Fruit fly (Drosophila melanogaster) whole organism, pupa: ENCODE data around the gene salt.

ENCODE experiments used
- CG10348 ChIP-seq: fragments of 200-800 bp; sonication (Bioruptor generic); IDR thresholded peaks from 2 replicates; pipeline ENCODE4 v1.3.6; 2022; ENCODE audit warnings: missing biosample characterization, missing genetic modification characterization
- CG12605 ChIP-seq: fragments of 200-800 bp; sonication (Bioruptor generic); IDR thresholded peaks from 2 replicates; pipeline ENCODE4 v1.3.6; 2022; ENCODE audit warnings: missing biosample characterization, missing genetic modification characterization
- CG13204 ChIP-seq: fragments of 200-800 bp; sonication (Bioruptor generic); optimal IDR thresholded peaks from 2 replicates; lab custom pipeline; 2018; ENCODE audit warnings: missing biosample characterization, mild to moderate bottlenecking, missing genetic modification characterization, moderate library complexity
- CG14655 ChIP-seq: fragments of 200-800 bp; sonication (Bioruptor generic); optimal IDR thresholded peaks from 3 replicates; lab custom pipeline; 2017; ENCODE audit warnings: mild to moderate bottlenecking, missing biosample characterization, missing genetic modification reagents, missing genetic modification characterization
- CG15710 ChIP-seq: fragments of 200-800 bp; sonication (Bioruptor generic); optimal IDR thresholded peaks from 2 replicates; lab custom pipeline; 2018; ENCODE audit warnings: missing biosample characterization, mild to moderate bottlenecking, missing genetic modification characterization, moderate library complexity
- CG17806 ChIP-seq: fragments of 200-800 bp; sonication (Bioruptor generic); optimal IDR thresholded peaks from 2 replicates; lab custom pipeline; 2018; ENCODE audit warnings: missing biosample characterization, mild to moderate bottlenecking, missing genetic modification characterization, moderate library complexity
- CG32121 ChIP-seq: fragments of 200-800 bp; sonication (Bioruptor generic); IDR thresholded peaks from 2 replicates; pipeline ENCODE4 v1.3.6; 2022; ENCODE audit warnings: missing biosample characterization, missing genetic modification characterization
- CG34367 ChIP-seq: fragments of 200-800 bp; sonication (Bioruptor generic); optimal IDR thresholded peaks from 2 replicates; lab custom pipeline; 2018; ENCODE audit warnings: missing biosample characterization, mild to moderate bottlenecking, missing genetic modification characterization
- CG4496 ChIP-seq: fragments of 200-800 bp; sonication (Bioruptor generic); IDR thresholded peaks from 3 replicates; pipeline ENCODE4 v1.3.6; 2022; ENCODE audit warnings: missing biosample characterization, missing genetic modification characterization
- CG8159 ChIP-seq: fragments of 200-800 bp; sonication (Bioruptor generic); optimal IDR thresholded peaks from 3 replicates; lab custom pipeline; 2018; ENCODE audit warnings: missing biosample characterization, mild to moderate bottlenecking, missing genetic modification characterization, moderate library complexity
- CG8301 ChIP-seq: fragments of 200-800 bp; sonication (Bioruptor generic); optimal IDR thresholded peaks from 2 replicates; lab custom pipeline; 2018; ENCODE audit warnings: missing biosample characterization, mild to moderate bottlenecking, missing genetic modification characterization
- CG9948 ChIP-seq: fragments of 200-800 bp; sonication (Bioruptor generic); optimal IDR thresholded peaks from 2 replicates; lab custom pipeline; 2018; ENCODE audit warnings: missing biosample characterization, mild to moderate bottlenecking, missing genetic modification characterization, moderate library complexity
- D1 ChIP-seq: fragments of 200-800 bp; sonication (Bioruptor generic); optimal IDR thresholded peaks from 2 replicates; lab custom pipeline; 2018; ENCODE audit warnings: missing biosample characterization, mild to moderate bottlenecking, missing genetic modification characterization, moderate library complexity
- EcR ChIP-seq: fragments of 200-800 bp; sonication (Bioruptor generic); optimal IDR thresholded peaks from 3 replicates; lab custom pipeline; 2019; ENCODE audit warnings: missing biosample characterization, missing genetic modification characterization, mild to moderate bottlenecking, moderate library complexity, missing genetic modification reagents
- Ets98B ChIP-seq: fragments of 200-800 bp; sonication (Bioruptor generic); IDR thresholded peaks from 2 replicates; pipeline ENCODE4 v1.3.6; 2022; ENCODE audit warnings: missing biosample characterization, missing genetic modification characterization
- Pif1A ChIP-seq: fragments of 200-800 bp; sonication (Bioruptor generic); optimal IDR thresholded peaks from 3 replicates; lab custom pipeline; 2016; ENCODE audit warnings: missing biosample characterization, missing genetic modification characterization
- Pif1B ChIP-seq: fragments of 200-800 bp; sonication (Bioruptor generic); optimal IDR thresholded peaks from 3 replicates; lab custom pipeline; 2016; ENCODE audit warnings: missing biosample characterization, missing genetic modification characterization
- Snoo ChIP-seq: fragments of 200-800 bp; sonication (Bioruptor generic); optimal IDR thresholded peaks from 3 replicates; lab custom pipeline; 2017; ENCODE audit warnings: missing biosample characterization, mild to moderate bottlenecking, missing genetic modification characterization, inconsistent platforms
- fd96Ca ChIP-seq: fragments of 200-800 bp; sonication (Bioruptor generic); IDR thresholded peaks from 3 replicates; pipeline ENCODE4 v1.3.6; 2022; ENCODE audit warnings: missing biosample characterization, missing genetic modification characterization
- gl ChIP-seq: fragments of 200-800 bp; sonication (Bioruptor generic); optimal IDR thresholded peaks from 2 replicates; lab custom pipeline; 2018; ENCODE audit warnings: missing biosample characterization, mild to moderate bottlenecking, missing genetic modification characterization
- rn ChIP-seq: fragments of 200-800 bp; sonication (Bioruptor generic); IDR thresholded peaks from 2 replicates; pipeline ENCODE4 v1.3.6; 2022; ENCODE audit warnings: missing biosample characterization, missing genetic modification characterization

Gene salt

dm6 chr3R:31724580-31725320 is 29.8 kb downstream of the salt start:
- peak; percentile 81 for TF ChIP-seq EcR (GFP tag; lab: Kevin White, UChicago)
- TF ChIP-seq CG14655 (GFP tag; lab: Kevin White, UChicago): no peak
- TF ChIP-seq CG12605 (GFP tag; lab: Robert Waterston, UW): peak; percentile 40
- peak; percentile 63; the same call in 1 of the 3 replicates for TF ChIP-seq fd96Ca (GFP tag; lab: Robert Waterston, UW)
- peak; percentile 34 for TF ChIP-seq Snoo (tag; lab: Kevin White, UChicago)
- peak; percentile 52; the same call in 1 of the 2 replicates for TF ChIP-seq Ets98B
- peak; percentile 39 for TF ChIP-seq CG32121
- no peak for TF ChIP-seq Pif1A
- no peak for TF ChIP-seq CG15710 (tag; lab: Kevin White, UChicago)
- no peak for TF ChIP-seq CG8301 (tag; lab: Kevin White, UChicago)
- no peak for TF ChIP-seq rn (GFP tag; lab: Robert Waterston, UW)
- no peak for TF ChIP-seq D1
- peak; percentile 64 for TF ChIP-seq CG13204 (GFP tag; lab: Kevin White, UChicago)
- TF ChIP-seq CG8159 (tag; lab: Kevin White, UChicago): peak; percentile 10
- peak; percentile 13 for TF ChIP-seq CG9948 (tag; lab: Kevin White, UChicago)
- TF ChIP-seq CG4496 (GFP tag; lab: Robert Waterston, UW): peak; percentile 79

dm6 chr3R:31724136-31724535 is 30.4 kb downstream of the salt start:
- TF ChIP-seq CG13204 (GFP tag; lab: Kevin White, UChicago) (no peak), CG14655 (GFP tag; lab: Kevin White, UChicago) (peak; percentile 38), CG9948 (tag; lab: Kevin White, UChicago) (peak; percentile 3)

- TF ChIP-seq Pif1A (peak; percentile 46), gl (tag; lab: Kevin White, UChicago) (no peak), Snoo (tag; lab: Kevin White, UChicago) (no peak), rn (GFP tag; lab: Robert Waterston, UW) (no peak), CG32121 (peak; percentile 60; the same call in 1 of the 2 replicates), CG34367 (tag; lab: Kevin White, UChicago) (peak; percentile 31), D1 (no peak), CG12605 (GFP tag; lab: Robert Waterston, UW) (no peak), CG13204 (GFP tag; lab: Kevin White, UChicago) (no peak), CG4496 (GFP tag; lab: Robert Waterston, UW) (0 out of 3 replicates have a peak, but pooled peaks have one; percentile 7), CG15710 (tag; lab: Kevin White, UChicago) (peak; percentile 20), CG10348 (GFP tag; lab: Robert Waterston, UW) (no peak), CG14655 (GFP tag; lab: Kevin White, UChicago) (peak; percentile 85), CG9948 (tag; lab: Kevin White, UChicago) (peak; percentile 41), CG8301 (tag; lab: Kevin White, UChicago) (peak; percentile 71), Ets98B (no peak; the same call in 1 of the 2 replicates), CG8159 (tag; lab: Kevin White, UChicago) (no peak), EcR (GFP tag; lab: Kevin White, UChicago) (peak; percentile 53), Pif1B (GFP tag; lab: Kevin White, UChicago) (peak; percentile 61), fd96Ca (GFP tag; lab: Robert Waterston, UW) (peak; percentile 71), CG17806 (tag; lab: Kevin White, UChicago) (peak; percentile 33)
Observed at dm6 chr3R:31723206-31723933, 31.1 kb downstream of the salt start.

- TF ChIP-seq CG9948 (tag; lab: Kevin White, UChicago): no peak
- TF ChIP-seq Pif1B (GFP tag; lab: Kevin White, UChicago): no peak
- TF ChIP-seq CG10348 (GFP tag; lab: Robert Waterston, UW): no peak
- TF ChIP-seq EcR (GFP tag; lab: Kevin White, UChicago): no peak
- TF ChIP-seq CG32121: no peak
- TF ChIP-seq CG14655 (GFP tag; lab: Kevin White, UChicago): no peak
- no peak for TF ChIP-seq CG13204 (GFP tag; lab: Kevin White, UChicago)
- TF ChIP-seq Ets98B: no peak
- TF ChIP-seq CG15710 (tag; lab: Kevin White, UChicago): no peak
- no peak; the same call in 2 of the 3 replicates for TF ChIP-seq fd96Ca (GFP tag; lab: Robert Waterston, UW)
- no peak for TF ChIP-seq Pif1A
- no peak for TF ChIP-seq Snoo (tag; lab: Kevin White, UChicago)
- TF ChIP-seq, all 21 proteins: peak for 0
Observed at dm6 chr3R:31721958-31722357, 32.5 kb downstream of the salt start.

- 0 out of 3 replicates have a peak, but pooled peaks have one; percentile 13 for TF ChIP-seq fd96Ca (GFP tag; lab: Robert Waterston, UW)
- TF ChIP-seq Pif1A: no peak
- TF ChIP-seq CG14655 (GFP tag; lab: Kevin White, UChicago): peak; percentile 41
- no peak for TF ChIP-seq CG32121
- no peak for TF ChIP-seq CG15710 (tag; lab: Kevin White, UChicago)
- no peak for TF ChIP-seq D1
- no peak for TF ChIP-seq CG13204 (GFP tag; lab: Kevin White, UChicago)
- no peak for TF ChIP-seq rn (GFP tag; lab: Robert Waterston, UW)
- TF ChIP-seq gl (tag; lab: Kevin White, UChicago): no peak
- no peak for TF ChIP-seq EcR (GFP tag; lab: Kevin White, UChicago)
- peak; percentile 13 for TF ChIP-seq CG9948 (tag; lab: Kevin White, UChicago)
- TF ChIP-seq CG34367 (tag; lab: Kevin White, UChicago): no peak
- TF ChIP-seq CG8159 (tag; lab: Kevin White, UChicago): no peak
- no peak for TF ChIP-seq CG17806 (tag; lab: Kevin White, UChicago)
- TF ChIP-seq CG12605 (GFP tag; lab: Robert Waterston, UW): no peak
- TF ChIP-seq CG8301 (tag; lab: Kevin White, UChicago): peak; percentile 54
- TF ChIP-seq CG4496 (GFP tag; lab: Robert Waterston, UW): no peak
Observed at dm6 chr3R:31721466-31721865, 33.0 kb downstream of the salt start.
